Worm (Caenorhabditis elegans) whole organism, L4 larva: Measurements from ENCODE around the gene F07H5.13.

Experiments
- F26F4.8 ChIP-seq: fragments of 200-800 bp; sonication (Bioruptor generic); conservative IDR thresholded peaks from 2 replicates; pipeline ENCODE4 v1.3.6; 2022; ENCODE audit warnings: missing genetic modification characterization, missing compliant biosample characterization
- F37D6.2 ChIP-seq: sonication (generic microtip); optimal IDR thresholded peaks from 2 replicates; lab custom pipeline; 2016; ENCODE audit warnings: mild to moderate bottlenecking, missing genetic modification characterization, missing compliant biosample characterization
- cey-2 ChIP-seq: sonication (generic microtip); optimal IDR thresholded peaks from 3 replicates; lab custom pipeline; 2017; ENCODE audit warnings: missing genetic modification characterization, mild to moderate bottlenecking, missing compliant biosample characterization, antibody characterized with exemption, borderline replicate concordance; ENCODE audit not compliant: insufficient read depth
- hlh-30 ChIP-seq: sonication (generic microtip); optimal IDR thresholded peaks from 2 replicates; lab custom pipeline; 2017; ENCODE audit warnings: antibody characterized with exemption, mild to moderate bottlenecking, missing genetic modification characterization, missing compliant biosample characterization; ENCODE audit not compliant: insufficient read depth
- madf-9 ChIP-seq: fragments of 200-800 bp; sonication (Bioruptor generic); conservative IDR thresholded peaks from 2 replicates; pipeline ENCODE4 v1.3.6; 2022; ENCODE audit warnings: missing genetic modification reagents, missing genetic modification characterization, missing compliant biosample characterization
- nhr-76 ChIP-seq: fragments of 150-350 bp; optimal IDR thresholded peaks from 2 replicates; lab custom pipeline; 2014; ENCODE audit warnings: missing biosample characterization, missing genetic modification characterization
- ztf-11 ChIP-seq: fragments of 150-350 bp; optimal IDR thresholded peaks from 2 replicates; lab custom pipeline; 2014; ENCODE audit warnings: missing biosample characterization, missing genetic modification characterization

- TF ChIP-seq ztf-11 (tag; lab: Kevin White, UChicago) (no peak), cey-2 (no peak), F26F4.8 (GFP tag; lab: Robert Waterston, UW) (no peak), madf-9 (GFP tag; lab: Robert Waterston, UW) (no peak), nhr-76 (tag; lab: Kevin White, UChicago) (no peak), hlh-30 (no peak), F37D6.2 (tag; lab: Kevin White, UChicago) (no peak)
Observed at ce11 chrII:8783451-8783967, 6.8 kb upstream of the F07H5.13 start, which contains the start of gene sgn-1.
